Fruit fly (Drosophila melanogaster) whole organism, pupa: ENCODE results near the gene CG33191.

Experiments used
- CG10348 ChIP-seq: fragments of 200-800 bp; sonication (Bioruptor generic); IDR thresholded peaks from 2 replicates; pipeline ENCODE4 v1.3.6; 2022; ENCODE audit warnings: missing biosample characterization, missing genetic modification characterization
- CG14655 ChIP-seq: fragments of 200-800 bp; sonication (Bioruptor generic); optimal IDR thresholded peaks from 3 replicates; lab custom pipeline; 2017; ENCODE audit warnings: mild to moderate bottlenecking, missing biosample characterization, missing genetic modification reagents, missing genetic modification characterization
- CG4496 ChIP-seq: fragments of 200-800 bp; sonication (Bioruptor generic); IDR thresholded peaks from 3 replicates; pipeline ENCODE4 v1.3.6; 2022; ENCODE audit warnings: missing biosample characterization, missing genetic modification characterization
- CG8159 ChIP-seq: fragments of 200-800 bp; sonication (Bioruptor generic); optimal IDR thresholded peaks from 3 replicates; lab custom pipeline; 2018; ENCODE audit warnings: missing biosample characterization, mild to moderate bottlenecking, missing genetic modification characterization, moderate library complexity
- CG8301 ChIP-seq: fragments of 200-800 bp; sonication (Bioruptor generic); optimal IDR thresholded peaks from 2 replicates; lab custom pipeline; 2018; ENCODE audit warnings: missing biosample characterization, mild to moderate bottlenecking, missing genetic modification characterization
- D1 ChIP-seq: fragments of 200-800 bp; sonication (Bioruptor generic); optimal IDR thresholded peaks from 2 replicates; lab custom pipeline; 2018; ENCODE audit warnings: missing biosample characterization, mild to moderate bottlenecking, missing genetic modification characterization, moderate library complexity
- EcR ChIP-seq: fragments of 200-800 bp; sonication (Bioruptor generic); optimal IDR thresholded peaks from 3 replicates; lab custom pipeline; 2019; ENCODE audit warnings: missing biosample characterization, missing genetic modification characterization, mild to moderate bottlenecking, moderate library complexity, missing genetic modification reagents
- Pif1A ChIP-seq: fragments of 200-800 bp; sonication (Bioruptor generic); optimal IDR thresholded peaks from 3 replicates; lab custom pipeline; 2016; ENCODE audit warnings: missing biosample characterization, missing genetic modification characterization
- gl ChIP-seq: fragments of 200-800 bp; sonication (Bioruptor generic); optimal IDR thresholded peaks from 2 replicates; lab custom pipeline; 2018; ENCODE audit warnings: missing biosample characterization, mild to moderate bottlenecking, missing genetic modification characterization
- rn ChIP-seq: fragments of 200-800 bp; sonication (Bioruptor generic); IDR thresholded peaks from 2 replicates; pipeline ENCODE4 v1.3.6; 2022; ENCODE audit warnings: missing biosample characterization, missing genetic modification characterization

DNA sequence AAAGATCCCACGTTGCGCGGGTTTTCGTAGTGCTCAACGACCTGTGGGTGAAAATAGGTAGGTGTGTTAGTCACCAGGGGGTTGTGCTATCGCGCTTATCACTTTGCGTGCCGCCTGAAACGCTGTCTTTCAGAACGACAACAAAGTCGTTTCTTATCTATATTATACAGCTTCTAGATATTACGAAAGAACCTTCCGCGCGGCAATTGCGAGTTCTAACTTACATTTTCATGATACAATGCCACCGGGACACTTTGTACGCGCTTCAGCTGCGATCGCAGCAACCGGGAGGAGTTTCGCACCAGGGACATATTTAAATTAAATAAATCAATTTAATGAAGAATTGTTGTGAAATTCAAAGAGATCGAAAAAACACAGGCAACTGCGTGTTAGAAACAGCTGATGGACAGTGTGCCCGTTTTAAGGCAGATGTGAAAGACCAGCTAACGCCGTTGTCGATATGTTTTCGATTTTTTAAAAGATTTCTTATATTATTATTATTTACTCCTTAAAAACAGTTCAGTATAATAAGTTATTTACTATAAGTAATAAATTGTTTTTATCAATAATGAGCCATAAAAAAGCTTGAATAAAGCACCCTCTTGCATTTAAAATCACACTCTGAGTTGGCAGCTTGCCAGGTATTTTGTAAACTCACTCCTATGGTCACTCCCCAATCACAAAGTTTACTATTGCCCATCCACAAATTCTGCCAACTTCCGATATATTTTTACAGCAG lies 44.2 kb upstream of the CG33191 start, which contains the start of the genes IscU and CG8379:
- TF ChIP-seq CG10348 (GFP tag; lab: Robert Waterston, UW): no peak
- TF ChIP-seq rn (GFP tag; lab: Robert Waterston, UW): no peak
- no peak for TF ChIP-seq EcR (GFP tag; lab: Kevin White, UChicago)
- no peak for TF ChIP-seq CG8301 (tag; lab: Kevin White, UChicago)
- TF ChIP-seq gl (tag; lab: Kevin White, UChicago): no peak
- TF ChIP-seq CG8159 (tag; lab: Kevin White, UChicago): no peak
- no peak for TF ChIP-seq CG4496 (GFP tag; lab: Robert Waterston, UW)
- no peak for TF ChIP-seq D1 (tag; lab: Kevin White, UChicago)
- TF ChIP-seq Pif1A: no peak
- TF ChIP-seq CG14655 (GFP tag; lab: Kevin White, UChicago): no peak
